Fruit fly (Drosophila melanogaster): ENCODE measurements around the gene Clp.

Clp gene

DNA sequence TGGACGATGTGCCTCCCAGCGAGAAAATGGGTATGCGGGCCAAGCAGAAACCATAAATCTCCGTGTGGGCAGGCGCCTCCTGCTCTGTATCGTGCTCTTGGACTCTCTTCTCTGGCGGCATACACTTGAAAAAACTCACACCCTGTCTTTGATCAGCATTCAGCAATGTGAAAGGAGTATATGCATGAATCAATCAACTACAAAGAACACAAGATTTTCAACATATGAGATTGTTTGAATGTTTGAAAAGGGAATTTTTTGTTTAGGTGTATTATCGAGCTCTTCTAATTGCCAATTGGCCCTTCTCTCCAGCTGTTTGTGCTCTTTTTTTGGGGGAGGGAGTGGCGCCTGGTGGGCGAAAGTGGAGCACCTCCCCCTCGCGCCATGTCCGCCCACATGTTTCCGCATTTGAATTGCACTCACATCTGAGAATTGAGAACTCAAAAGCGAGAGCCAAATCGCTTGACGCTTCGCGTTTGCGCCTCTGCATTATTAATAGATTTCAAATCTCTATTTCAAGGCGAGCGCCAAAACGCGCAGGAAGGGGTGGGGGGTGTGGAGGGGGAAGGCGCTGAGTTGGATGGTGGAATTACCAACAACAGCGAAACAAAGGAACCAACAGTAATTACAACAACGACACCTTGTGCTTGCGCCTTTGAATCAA is 25.7 kb downstream of the Clp start (continued):
- TF ChIP-seq gfzf (GFP tag; optimal IDR thresholded peaks at IDR 0.05), result no peak
- TF ChIP-seq CG12659 (GFP tag; optimal IDR thresholded peaks at IDR 0.05), result peak; percentile 92
- peak; percentile 86 for TF ChIP-seq CG10209 (GFP tag; optimal IDR thresholded peaks at IDR 0.05)
- peak; percentile 89 for TF ChIP-seq E2f1 (GFP tag; IDR thresholded peaks at IDR 0.05)
- TF ChIP-seq wdn (GFP tag; IDR thresholded peaks at IDR 0.05), result peak; percentile 81
- TF ChIP-seq ab (GFP tag; optimal IDR thresholded peaks at IDR 0.05), result peak; percentile 58
- TF ChIP-seq GATAe (GFP tag; conservative IDR thresholded peaks at IDR 0.05), result 0 out of 2 replicates have a peak, but pooled peaks have one; percentile 23
- peak; percentile 68; the same call in 2 of the 3 replicates for TF ChIP-seq croc (GFP tag; conservative IDR thresholded peaks at IDR 0.05)
- peak; percentile 97 for TF ChIP-seq ci (GFP tag; IDR thresholded peaks at IDR 0.05)
- TF ChIP-seq hkb (optimal IDR thresholded peaks at IDR 0.05), result no peak
- TF ChIP-seq hkb (GFP tag; IDR thresholded peaks at IDR 0.05), result peak; percentile 92
- TF ChIP-seq gcm2 (GFP tag; optimal IDR thresholded peaks at IDR 0.05), result peak; percentile 78
- TF ChIP-seq Sry-δ (GFP tag; optimal IDR thresholded peaks at IDR 0.05), result peak; percentile 49
- peak in 1 of 2 experiments; percentile 26 for TF ChIP-seq Hr78 (GFP tag; optimal IDR thresholded peaks at IDR 0.05)
- peak; percentile 92 for TF ChIP-seq ap (GFP tag; IDR thresholded peaks at IDR 0.05)
- peak; percentile 77 for TF ChIP-seq CG5180 (GFP tag; optimal IDR thresholded peaks at IDR 0.05)
- TF ChIP-seq otp (GFP tag; IDR thresholded peaks at IDR 0.05), result peak; percentile 85
- peak; percentile 82 for TF ChIP-seq CG7556 (GFP tag; optimal IDR thresholded peaks at IDR 0.05)
- peak; percentile 79 for TF ChIP-seq CG1529 (GFP tag; optimal IDR thresholded peaks at IDR 0.05)
- TF ChIP-seq lab (GFP tag; optimal IDR thresholded peaks at IDR 0.05), result peak; percentile 95
- TF ChIP-seq Hmr (GFP tag; optimal IDR thresholded peaks at IDR 0.05), result peak; percentile 89
- TF ChIP-seq CG6175 (GFP tag; IDR thresholded peaks at IDR 0.05), result peak; percentile 83
- no peak for TF ChIP-seq CG14860 (GFP tag; IDR thresholded peaks at IDR 0.05; ENCODE audit: partially characterized antibody)
- peak; percentile 74 for TF ChIP-seq mirr (GFP tag; optimal IDR thresholded peaks at IDR 0.05)
- TF ChIP-seq CG1792 (GFP tag; optimal IDR thresholded peaks at IDR 0.05), result peak; percentile 87
- TF ChIP-seq CG16813 (GFP tag; IDR thresholded peaks at IDR 0.05; ENCODE audit: partially characterized antibody), result no peak
- TF ChIP-seq zfh2 (GFP tag; optimal IDR thresholded peaks at IDR 0.05), result peak; percentile 85
- peak; percentile 85 for TF ChIP-seq B-H1 (GFP tag; IDR thresholded peaks at IDR 0.05)
- TF ChIP-seq Bgb (GFP tag; IDR thresholded peaks at IDR 0.05; ENCODE audit: partially characterized antibody), result no peak
- TF ChIP-seq Poxn (GFP tag; IDR thresholded peaks at IDR 0.05), result peak; percentile 64; the same call in 1 of the 2 replicates
- no peak for TF ChIP-seq CG6791 (GFP tag; IDR thresholded peaks at IDR 0.05; ENCODE audit: partially characterized antibody)
- no peak for TF ChIP-seq ato (GFP tag; IDR thresholded peaks at IDR 0.05; ENCODE audit: partially characterized antibody)
- TF ChIP-seq CG17802 (tag; optimal IDR thresholded peaks at IDR 0.05), result peak; percentile 69
- TF ChIP-seq dimm (GFP tag; IDR thresholded peaks at IDR 0.05), result peak; percentile 84
- peak; percentile 69 for TF ChIP-seq E2f2 (GFP tag; IDR thresholded peaks at IDR 0.05)
- peak; percentile 93 for TF ChIP-seq Ptx1 (GFP tag; IDR thresholded peaks at IDR 0.05)
- peak; percentile 65 for TF ChIP-seq kay (GFP tag; optimal IDR thresholded peaks at IDR 0.05)
- TF ChIP-seq Jarid2 (GFP tag; optimal IDR thresholded peaks at IDR 0.05), result no peak
- TF ChIP-seq CG10979 (tag; optimal IDR thresholded peaks at IDR 0.05), result peak; percentile 74
- TF ChIP-seq NK7.1 (GFP tag; optimal IDR thresholded peaks at IDR 0.05), result peak; percentile 83
- TF ChIP-seq vvl (GFP tag; IDR thresholded peaks at IDR 0.05), result peak; percentile 95
- peak in 1 of 2 experiments; percentile 64 for TF ChIP-seq crp (GFP tag; optimal IDR thresholded peaks at IDR 0.05)
- peak; percentile 72 for TF ChIP-seq gcm (GFP tag; optimal IDR thresholded peaks at IDR 0.05)
- TF ChIP-seq CTCF (GFP tag; optimal IDR thresholded peaks at IDR 0.05), result peak; percentile 50
- peak; percentile 99 for TF ChIP-seq Med (GFP tag)
- TF ChIP-seq lbe (GFP tag; optimal IDR thresholded peaks at IDR 0.05), result peak; percentile 26
- no peak for TF ChIP-seq amos (GFP tag; IDR thresholded peaks at IDR 0.05; ENCODE audit: partially characterized antibody)
- no peak for TF ChIP-seq bigmax (GFP tag; optimal IDR thresholded peaks at IDR 0.05)
- peak; percentile 87 for TF ChIP-seq CG3281 (GFP tag; optimal IDR thresholded peaks at IDR 0.05)
